Fruit fly (Drosophila melanogaster): ENCODE results near the gene mkg-p.

DNA sequence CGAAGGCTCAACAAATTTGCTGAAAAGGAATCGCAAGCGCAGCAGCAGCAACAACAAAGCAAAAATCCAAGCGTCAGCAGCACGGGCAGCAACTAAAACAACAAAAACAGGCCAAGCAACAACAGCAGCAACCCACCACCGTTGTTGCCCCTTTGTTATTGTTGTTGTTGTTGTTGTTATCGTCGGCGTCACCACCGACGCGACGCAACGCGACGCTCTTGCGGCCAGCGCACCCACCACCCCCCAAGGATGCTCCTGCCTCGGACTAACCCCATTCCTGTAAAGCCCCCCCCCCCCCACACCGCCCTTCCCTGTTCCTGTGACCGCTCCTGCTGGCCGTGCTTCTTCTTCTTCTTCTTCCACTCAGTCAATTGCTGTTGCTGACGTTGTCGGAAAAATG lies 45.7 kb upstream of the mkg-p start:
- TF ChIP-seq usp (GFP tag; optimal IDR thresholded peaks at IDR 0.05), result no peak
- TF ChIP-seq psq (optimal IDR thresholded peaks at IDR 0.05), result no peak
- TF ChIP-seq CG8478 (optimal IDR thresholded peaks at IDR 0.05), result no peak
- TF ChIP-seq pan (optimal IDR thresholded peaks at IDR 0.05), result no peak
- TF ChIP-seq EcR (GFP tag; optimal IDR thresholded peaks at IDR 0.05), result no peak
